Fruit fly (Drosophila melanogaster) whole organism, pupa: ENCODE measurements around the gene enc.

Experiments used
- CG12605 ChIP-seq: fragments of 200-800 bp; sonication (Bioruptor generic); IDR thresholded peaks from 2 replicates; pipeline ENCODE4 v1.3.6; 2022; ENCODE audit warnings: missing biosample characterization, missing genetic modification characterization
- CG13204 ChIP-seq: fragments of 200-800 bp; sonication (Bioruptor generic); optimal IDR thresholded peaks from 2 replicates; lab custom pipeline; 2018; ENCODE audit warnings: missing biosample characterization, mild to moderate bottlenecking, missing genetic modification characterization, moderate library complexity
- CG14655 ChIP-seq: fragments of 200-800 bp; sonication (Bioruptor generic); optimal IDR thresholded peaks from 3 replicates; lab custom pipeline; 2017; ENCODE audit warnings: mild to moderate bottlenecking, missing biosample characterization, missing genetic modification reagents, missing genetic modification characterization
- CG15710 ChIP-seq: fragments of 200-800 bp; sonication (Bioruptor generic); optimal IDR thresholded peaks from 2 replicates; lab custom pipeline; 2018; ENCODE audit warnings: missing biosample characterization, mild to moderate bottlenecking, missing genetic modification characterization, moderate library complexity
- CG17806 ChIP-seq: fragments of 200-800 bp; sonication (Bioruptor generic); optimal IDR thresholded peaks from 2 replicates; lab custom pipeline; 2018; ENCODE audit warnings: missing biosample characterization, mild to moderate bottlenecking, missing genetic modification characterization, moderate library complexity
- CG8301 ChIP-seq: fragments of 200-800 bp; sonication (Bioruptor generic); optimal IDR thresholded peaks from 2 replicates; lab custom pipeline; 2018; ENCODE audit warnings: missing biosample characterization, mild to moderate bottlenecking, missing genetic modification characterization
- D1 ChIP-seq: fragments of 200-800 bp; sonication (Bioruptor generic); optimal IDR thresholded peaks from 2 replicates; lab custom pipeline; 2018; ENCODE audit warnings: missing biosample characterization, mild to moderate bottlenecking, missing genetic modification characterization, moderate library complexity
- Pif1A ChIP-seq: fragments of 200-800 bp; sonication (Bioruptor generic); optimal IDR thresholded peaks from 3 replicates; lab custom pipeline; 2016; ENCODE audit warnings: missing biosample characterization, missing genetic modification characterization
- Pif1B ChIP-seq: fragments of 200-800 bp; sonication (Bioruptor generic); optimal IDR thresholded peaks from 3 replicates; lab custom pipeline; 2016; ENCODE audit warnings: missing biosample characterization, missing genetic modification characterization
- rn ChIP-seq: fragments of 200-800 bp; sonication (Bioruptor generic); IDR thresholded peaks from 2 replicates; pipeline ENCODE4 v1.3.6; 2022; ENCODE audit warnings: missing biosample characterization, missing genetic modification characterization

dm6 chr3L:3787077-3787433 lies 31.4 kb upstream of the enc start:
- TF ChIP-seq Pif1B (GFP tag; lab: Kevin White, UChicago) (no peak), D1 (no peak), CG14655 (GFP tag; lab: Kevin White, UChicago) (no peak), CG15710 (tag; lab: Kevin White, UChicago) (no peak), CG12605 (no peak), rn (GFP tag; lab: Robert Waterston, UW) (no peak), Pif1A (GFP tag; lab: Kevin White, UChicago) (no peak), CG17806 (tag; lab: Kevin White, UChicago) (no peak), CG13204 (GFP tag; lab: Kevin White, UChicago) (no peak), CG8301 (tag; lab: Kevin White, UChicago) (no peak)
